Worm (Caenorhabditis elegans) whole organism, L4 larva: ENCODE data around the gene ZC317.7.

Source experiments
- Y5F2A.4 ChIP-seq: fragments of 200-800 bp; sonication (Bioruptor generic); optimal IDR thresholded peaks from 2 replicates; lab custom pipeline; 2018; ENCODE audit warnings: mild to moderate bottlenecking, missing genetic modification characterization, missing compliant biosample characterization
- ces-1 ChIP-seq: fragments of 150-350 bp; sonication (generic microtip); optimal IDR thresholded peaks from 4 replicates; lab custom pipeline; 2014; ENCODE audit warnings: missing biosample characterization, missing genetic modification reagents, missing genetic modification characterization
- pqm-1 ChIP-seq: sonication (generic microtip); optimal IDR thresholded peaks from 2 replicates; lab custom pipeline; 2017; ENCODE audit warnings: missing biosample characterization, missing genetic modification characterization
- unc-62 ChIP-seq, 3 experiments: fragments of 150-350 bp in 1 of 3; sonication (generic microtip); optimal IDR thresholded peaks in 2 of 3; peaks in 1 of 3; 1 replicate in 1 of 3; 2 replicates in 2 of 3; lab custom pipeline; 2014 to 2017; ENCODE audit warnings: missing biosample characterization in 3 of 3, missing genetic modification characterization in 3 of 3, missing genetic modification reagents in 3 of 3, missing genotype in 1 of 3
- zag-1 ChIP-seq: fragments of 150-350 bp; optimal IDR thresholded peaks from 2 replicates; lab custom pipeline; 2014; ENCODE audit warnings: missing biosample characterization, missing genetic modification characterization

- TF ChIP-seq ces-1 (GFP tag; lab: Kevin White, UChicago) = no peak
- TF ChIP-seq unc-62 (GFP tag; optimal IDR thresholded peaks at IDR 0.05 in 1 of 2; lab: Kevin White, UChicago) = no peak
- no peak for TF ChIP-seq unc-62 (tag; optimal IDR thresholded peaks at IDR 0.05; lab: Kevin White, UChicago)
- no peak for TF ChIP-seq Y5F2A.4 (GFP tag; lab: Kevin White, UChicago)
- no peak for TF ChIP-seq pqm-1 (tag; lab: Kevin White, UChicago)
- no peak for TF ChIP-seq zag-1 (tag; lab: Kevin White, UChicago)
Observed at ce11 chrV:5454955-5455354, 15.9 kb downstream of the ZC317.7 start.
